In the genomic region with DNA sequence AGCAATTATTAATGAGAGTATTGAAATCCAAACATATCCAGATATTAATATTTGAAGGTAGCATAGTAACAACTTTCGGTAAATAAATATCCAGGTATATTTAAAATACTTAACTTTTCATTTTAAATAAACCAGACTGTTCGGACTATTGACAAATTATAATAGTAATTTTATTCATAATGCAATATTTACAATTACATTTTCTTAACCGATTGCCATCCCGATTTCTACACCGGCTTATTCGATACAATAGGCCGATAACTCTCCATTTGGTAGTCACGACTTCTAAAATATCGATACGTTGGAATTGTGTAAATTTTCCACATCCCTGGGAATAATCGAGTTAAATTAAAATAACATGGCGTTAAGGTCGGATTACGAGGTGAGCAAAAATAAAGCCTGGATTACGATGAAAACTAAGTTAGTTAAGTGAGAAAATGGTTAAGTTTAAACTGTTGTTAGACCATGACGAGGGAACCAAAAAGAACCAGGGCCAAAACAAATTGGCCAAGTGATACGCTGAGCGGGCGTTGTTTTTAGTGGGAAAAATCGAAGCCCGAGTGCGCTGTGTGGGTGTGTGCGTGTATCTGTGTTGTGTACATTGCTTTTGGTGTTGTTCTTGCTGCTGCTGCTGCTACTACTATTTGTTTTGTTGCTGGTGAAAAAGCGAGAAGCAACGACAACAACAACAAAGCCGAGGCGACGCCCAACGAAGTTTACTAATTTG, we compare ENCODE assay signal across 1 fruit fly cellular context.
TF ChIP-seq lines count a peak whose summit lies in the region.

Atpalpha (plus strand) TSS at position 267 of the 727 bp plus-strand sequence.

TF ChIP-seq in whole organism, embryonic, 481 proteins besides CTCF, POLR2A, EP300 and RAD21 (continued from another document):
- TF ChIP-seq CoRest (tag; optimal IDR thresholded peaks at IDR 0.05; lab: Kevin White, UChicago) (peak; percentile 10), CG42726 (GFP tag; IDR thresholded peaks at IDR 0.05; lab: Robert Waterston, UW; ENCODE audit: partially characterized antibody) (peak; percentile 87; the same call in 1 of the 2 replicates), ro (GFP tag; IDR thresholded peaks at IDR 0.05; lab: Robert Waterston, UW) (no peak), run (tag; optimal IDR thresholded peaks at IDR 0.05; lab: Kevin White, UChicago) (no peak), CG5953 (GFP tag; IDR thresholded peaks at IDR 0.05; lab: Robert Waterston, UW) (no peak), Stat92E (GFP tag; optimal IDR thresholded peaks at IDR 0.05; lab: Kevin White, UChicago) (peak in 1 of 3 experiments; percentile 69), CG7556 (GFP tag; optimal IDR thresholded peaks at IDR 0.05; lab: Kevin White, UChicago) (peak; percentile 11), Ets97D (GFP tag; optimal IDR thresholded peaks at IDR 0.05; lab: Kevin White, UChicago) (peak; percentile 53), Poxn (GFP tag; IDR thresholded peaks at IDR 0.05; lab: Robert Waterston, UW) (no peak), CG8089 (GFP tag; optimal IDR thresholded peaks at IDR 0.05; lab: Kevin White, UChicago) (no peak), sisA (GFP tag; IDR thresholded peaks at IDR 0.05; lab: Robert Waterston, UW) (no peak), CG6689 (GFP tag; IDR thresholded peaks at IDR 0.05; lab: Robert Waterston, UW) (no peak), trem (tag; optimal IDR thresholded peaks at IDR 0.05; lab: Kevin White, UChicago) (peak; percentile 60), Eip74EF (GFP tag; optimal IDR thresholded peaks at IDR 0.05; lab: Kevin White, UChicago) (peak in 1 of 2 experiments; percentile 39), CG2678 (tag; optimal IDR thresholded peaks at IDR 0.05; lab: Kevin White, UChicago) (peak; percentile 19), ham (GFP tag; IDR thresholded peaks at IDR 0.05; lab: Robert Waterston, UW) (no peak), fd96Cb (tag; optimal IDR thresholded peaks at IDR 0.05; lab: Kevin White, UChicago) (no peak), MBD-R2 (GFP tag; IDR thresholded peaks at IDR 0.05; lab: Robert Waterston, UW) (peak; percentile 43), gsb-n (tag; optimal IDR thresholded peaks at IDR 0.05; lab: Kevin White, UChicago) (peak; percentile 5), zf30C (GFP tag; optimal IDR thresholded peaks at IDR 0.05; lab: Kevin White, UChicago) (no peak), salm (tag; optimal IDR thresholded peaks at IDR 0.05; lab: Kevin White, UChicago) (peak; percentile 36), CG10543 (GFP tag; optimal IDR thresholded peaks at IDR 0.05; lab: Kevin White, UChicago) (no peak), ato (GFP tag; IDR thresholded peaks at IDR 0.05; lab: Robert Waterston, UW; ENCODE audit: partially characterized antibody) (peak; percentile 97), CG7786 (GFP tag; optimal IDR thresholded peaks at IDR 0.05; lab: Kevin White, UChicago) (no peak), CG11093 (GFP tag; IDR thresholded peaks at IDR 0.05; lab: Robert Waterston, UW) (no peak)
